Worm (Caenorhabditis elegans): ENCODE data around the gene Y38F1A.8.
"Not testable (repeated sequence)": the region's sequence is repeated elsewhere in the genome, so short reads cannot be mapped to it uniquely, and the experiment has no call there.

The Y38F1A.8 gene

DNA sequence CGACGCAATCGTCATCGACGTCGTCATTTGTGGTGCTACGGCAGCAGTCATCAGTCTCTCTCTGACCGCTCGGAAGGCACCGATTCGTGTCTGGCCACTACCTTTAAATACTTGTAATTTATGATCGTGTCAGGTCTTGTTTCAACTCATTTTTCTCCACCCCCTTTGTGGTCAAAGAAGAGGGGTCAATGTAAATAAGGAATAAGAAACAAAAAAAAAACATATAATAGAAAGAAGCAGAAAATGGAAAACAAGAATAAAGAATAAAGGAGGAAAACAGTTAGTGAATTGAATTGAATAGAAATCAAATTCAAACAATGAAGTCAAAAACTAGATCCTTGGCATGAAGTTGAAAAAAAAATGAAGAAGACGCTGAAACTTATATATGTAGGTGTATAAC lies at the start of gene Y38F1A.8:
TSS of gene Y38F1A.8 (minus strand) at position 101 of the 400 bp plus-strand sequence.
- TF ChIP-seq flt-1 (GFP tag; IDR thresholded peaks at IDR 0.05) (no peak), hmg-4 (GFP tag; optimal IDR thresholded peaks at IDR 0.05) (no peak), B0310.2 (tag; optimal IDR thresholded peaks at IDR 0.05) (no peak), tra-4 (tag; optimal IDR thresholded peaks at IDR 0.05) (no peak), ets-7 (tag; optimal IDR thresholded peaks at IDR 0.05) (no peak), tbx-11 (GFP tag; IDR thresholded peaks at IDR 0.05) (no peak), aly-1 (tag; optimal IDR thresholded peaks at IDR 0.05) (no peak), ama-1 (optimal IDR thresholded peaks at IDR 0.05) (no peak), F13C5.2 (tag; optimal IDR thresholded peaks at IDR 0.05) (no peak), pes-1 (GFP tag; IDR thresholded peaks at IDR 0.05) (no peak), scrt-1 (GFP tag; IDR thresholded peaks at IDR 0.05) (no peak), tbx-37 (GFP tag; conservative IDR thresholded peaks at IDR 0.05) (no peak), sea-1 (GFP tag; conservative IDR thresholded peaks at IDR 0.05) (no peak), ceh-36 (tag; optimal IDR thresholded peaks at IDR 0.05) (no peak), ceh-13 (GFP tag; optimal IDR thresholded peaks at IDR 0.05) (no peak), hmbx-1 (tag; optimal IDR thresholded peaks at IDR 0.05) (no peak)

DNA sequence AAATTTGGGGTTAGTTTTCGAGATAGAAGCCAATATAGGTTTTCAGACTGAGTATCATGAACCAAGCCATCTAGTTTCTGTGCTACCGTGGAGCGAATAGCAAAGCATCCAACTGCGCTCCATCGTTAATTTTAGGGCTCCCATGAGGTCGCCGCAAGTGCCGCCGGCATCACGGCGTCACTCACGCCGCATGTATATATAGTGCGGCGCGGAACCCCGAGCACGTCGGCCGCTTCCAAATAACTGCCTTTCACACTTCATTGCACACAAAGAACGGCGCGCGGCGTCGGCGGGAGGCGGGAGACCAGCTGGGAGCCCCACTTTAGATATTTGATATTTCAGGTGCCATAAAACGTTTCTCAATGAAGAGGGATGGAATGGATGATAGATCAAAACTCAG lies 49.4 kb upstream of the Y38F1A.8 start:
- TF ChIP-seq ama-1 (optimal IDR thresholded peaks at IDR 0.05) (no peak), ceh-36 (tag; optimal IDR thresholded peaks at IDR 0.05) (no peak), sea-1 (GFP tag; conservative IDR thresholded peaks at IDR 0.05) (no peak), tbx-11 (GFP tag; IDR thresholded peaks at IDR 0.05) (no peak), flt-1 (GFP tag; IDR thresholded peaks at IDR 0.05) (no peak), scrt-1 (GFP tag; IDR thresholded peaks at IDR 0.05) (no peak), tra-4 (tag; optimal IDR thresholded peaks at IDR 0.05) (no peak), B0310.2 (tag; optimal IDR thresholded peaks at IDR 0.05) (no peak), F13C5.2 (tag; optimal IDR thresholded peaks at IDR 0.05) (no peak), hnd-1 (tag; optimal IDR thresholded peaks at IDR 0.05) (no peak), tbx-37 (GFP tag; conservative IDR thresholded peaks at IDR 0.05) (no peak), pes-1 (GFP tag; IDR thresholded peaks at IDR 0.05) (no peak), ceh-13 (GFP tag; optimal IDR thresholded peaks at IDR 0.05) (no peak), aly-1 (tag; optimal IDR thresholded peaks at IDR 0.05) (no peak), hmg-4 (GFP tag; optimal IDR thresholded peaks at IDR 0.05) (no peak), hmbx-1 (tag; optimal IDR thresholded peaks at IDR 0.05) (no peak), ets-7 (tag; optimal IDR thresholded peaks at IDR 0.05) (no peak)

DNA sequence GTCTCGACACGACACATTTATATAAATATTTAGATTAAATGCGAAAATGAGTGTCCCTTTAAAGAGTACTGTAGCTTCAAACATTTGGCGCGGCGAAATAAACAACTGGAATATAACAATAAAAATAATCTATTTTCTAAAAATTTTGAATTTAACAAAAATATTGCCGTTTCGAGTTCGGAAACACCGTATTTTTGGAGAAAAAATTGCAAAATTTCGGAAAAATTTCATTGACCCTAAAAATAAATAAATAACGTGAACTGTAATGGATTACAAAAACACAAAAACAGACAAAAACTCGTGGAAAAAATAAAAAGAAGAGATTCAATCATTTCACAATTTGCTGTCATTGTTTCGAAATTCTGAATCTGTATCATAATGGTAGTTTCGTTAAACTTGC lies 47.0 kb upstream of the Y38F1A.8 start, which contains the start of gene F42G4.2:
TSS of gene F42G4.2 (plus strand) at position 301 of the 400 bp plus-strand sequence.
- TF ChIP-seq hnd-1 (tag; optimal IDR thresholded peaks at IDR 0.05); pes-1 (GFP tag; IDR thresholded peaks at IDR 0.05); tbx-37 (GFP tag; conservative IDR thresholded peaks at IDR 0.05): not testable (repeated sequence)

DNA sequence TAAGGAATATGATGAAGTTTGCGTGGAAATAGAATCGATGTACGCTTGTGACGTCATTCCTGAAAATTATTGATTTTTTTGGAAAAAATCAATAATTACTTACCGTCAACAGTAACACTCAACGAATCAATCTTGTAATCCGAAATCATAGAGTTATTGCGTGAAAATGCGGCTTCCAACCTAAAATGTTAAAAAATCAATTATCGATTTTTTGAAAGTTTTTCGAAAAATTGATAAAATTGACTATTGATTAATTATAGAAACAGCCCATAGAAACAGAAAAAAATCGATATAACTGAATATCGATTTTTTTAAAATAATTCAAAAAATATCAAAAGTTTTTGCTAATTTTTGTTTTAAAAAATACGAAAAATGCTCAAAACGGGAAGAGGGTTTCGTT lies 46.5 kb upstream of the Y38F1A.8 start, which contains the start of gene F42G4.7:
TSS of gene F42G4.7 (minus strand) at position 185 of the 400 bp plus-strand sequence.
- TF ChIP-seq hmg-4 (GFP tag; optimal IDR thresholded peaks at IDR 0.05); hmbx-1 (tag; optimal IDR thresholded peaks at IDR 0.05); aly-1 (tag; optimal IDR thresholded peaks at IDR 0.05): not testable (repeated sequence)

DNA sequence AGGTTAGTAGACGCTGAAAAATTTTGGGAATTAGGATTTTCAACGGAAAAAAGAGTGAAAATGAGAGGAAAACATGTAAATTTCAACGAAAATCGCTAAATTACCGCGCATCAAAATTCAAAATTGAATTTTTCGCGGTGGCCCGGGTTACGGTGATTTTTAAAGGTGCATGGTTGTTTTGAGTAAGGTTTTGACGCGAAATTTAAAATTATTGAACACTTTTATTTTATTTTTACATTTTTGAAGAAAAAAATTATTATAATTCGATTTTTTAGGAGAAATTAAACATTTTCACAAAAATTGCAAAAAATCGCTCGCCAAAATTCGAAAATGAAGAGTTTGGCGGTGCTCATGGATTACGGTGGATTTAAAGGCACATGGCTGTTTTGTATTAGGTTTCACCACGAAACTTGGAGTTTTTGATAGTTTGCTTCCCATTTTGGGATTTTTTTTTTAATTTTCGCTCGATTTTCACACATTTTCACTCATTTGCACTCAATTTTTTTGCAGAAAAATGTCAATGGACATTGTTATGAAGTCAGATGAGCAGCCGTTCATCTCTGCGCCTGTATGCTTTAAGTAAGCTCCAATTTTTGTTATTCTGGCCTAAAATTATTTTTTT lies 42.9 kb upstream of the Y38F1A.8 start, which contains the start of gene puf-6:
TSS of gene puf-6 (minus strand) at position 13 of the 622 bp plus-strand sequence.
- TF ChIP-seq scrt-1 (GFP tag; IDR thresholded peaks at IDR 0.05); ama-1 (optimal IDR thresholded peaks at IDR 0.05); tbx-37 (GFP tag; conservative IDR thresholded peaks at IDR 0.05): not testable (repeated sequence)

DNA sequence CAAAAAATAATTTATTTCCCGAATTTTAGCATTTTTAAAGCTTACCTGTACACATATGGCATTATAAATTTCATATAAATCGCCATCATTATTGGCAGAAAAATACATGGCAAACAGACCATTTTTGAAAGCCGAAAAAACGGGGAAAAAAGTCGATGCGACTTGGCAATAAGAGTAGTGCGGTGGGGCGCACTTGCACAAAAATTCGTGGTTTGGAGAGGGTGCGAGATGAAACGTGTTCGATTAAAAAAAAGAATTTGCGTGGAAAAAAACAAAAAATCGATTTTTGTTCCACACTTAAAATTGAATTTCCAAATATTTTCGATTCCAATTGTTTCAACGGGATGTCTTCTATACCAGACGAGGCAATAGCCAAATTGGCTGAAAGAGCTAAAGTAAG lies 36.1 kb upstream of the Y38F1A.8 start, which contains the start of gene F18A11.3:
TSS of gene F18A11.3 (minus strand) at position 125 of the 400 bp plus-strand sequence.
- no peak for TF ChIP-seq pes-1 (GFP tag; IDR thresholded peaks at IDR 0.05)
- TF ChIP-seq hmg-4 (GFP tag; optimal IDR thresholded peaks at IDR 0.05) = no peak
- no peak for TF ChIP-seq hmbx-1 (tag; optimal IDR thresholded peaks at IDR 0.05)
- TF ChIP-seq sea-1 (GFP tag; conservative IDR thresholded peaks at IDR 0.05) = no peak
- TF ChIP-seq tbx-11 (GFP tag; IDR thresholded peaks at IDR 0.05) = no peak
- TF ChIP-seq hnd-1 (tag; optimal IDR thresholded peaks at IDR 0.05) = no peak
- no peak for TF ChIP-seq tra-4 (tag; optimal IDR thresholded peaks at IDR 0.05)
- no peak for TF ChIP-seq aly-1 (tag; optimal IDR thresholded peaks at IDR 0.05)
- TF ChIP-seq tbx-37 (GFP tag; conservative IDR thresholded peaks at IDR 0.05) = no peak
- TF ChIP-seq ceh-36 (tag; optimal IDR thresholded peaks at IDR 0.05) = no peak
- no peak for TF ChIP-seq F13C5.2 (tag; optimal IDR thresholded peaks at IDR 0.05)
- no peak for TF ChIP-seq ama-1 (optimal IDR thresholded peaks at IDR 0.05)
- TF ChIP-seq ceh-13 (GFP tag; optimal IDR thresholded peaks at IDR 0.05) = no peak

DNA sequence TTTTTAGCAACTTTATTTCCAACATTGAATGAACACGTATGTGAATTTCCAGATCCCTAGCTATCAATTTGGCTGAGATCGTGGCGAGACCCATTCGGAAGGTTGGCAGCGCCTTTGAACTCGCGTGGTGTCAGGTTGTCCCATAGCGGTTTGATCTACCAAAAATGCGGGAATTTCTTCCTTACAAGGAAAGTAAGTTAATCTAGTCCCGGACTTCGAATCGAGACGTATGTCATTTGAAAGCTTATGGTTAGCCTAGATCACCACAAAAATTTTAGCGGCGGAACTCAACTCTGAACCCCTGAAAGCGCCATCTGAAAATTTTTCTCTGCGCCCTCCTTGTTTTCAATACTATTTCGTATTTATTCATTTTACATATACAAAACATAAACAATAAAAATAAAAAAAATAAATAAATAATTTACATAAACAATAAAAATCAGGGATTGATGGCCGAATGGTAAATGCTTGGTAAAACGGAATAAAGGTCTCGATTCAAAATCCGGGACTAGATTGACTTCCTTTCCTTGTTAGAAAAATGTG lies 31.1 kb upstream of the Y38F1A.8 start, which contains the start of gene F18A11.2:
TSS of gene F18A11.2 (plus strand) at position 51 of the 543 bp plus-strand sequence.
- not testable (repeated sequence) for TF ChIP-seq flt-1 (GFP tag; IDR thresholded peaks at IDR 0.05); ets-7 (tag; optimal IDR thresholded peaks at IDR 0.05); ceh-36 (tag; optimal IDR thresholded peaks at IDR 0.05)

All from whole organism, early embryonic.